Fruit fly (Drosophila melanogaster) whole organism, embryonic: Measurements from ENCODE around the gene orb.

ENCODE experiments used
- Adf1 ChIP-seq: fragments of 200-800 bp; sonication (Bioruptor generic); IDR thresholded peaks from 2 replicates; pipeline ENCODE4 v1.3.6; 2022; ENCODE audit warnings: missing biosample characterization, missing genetic modification characterization
- B-H1 ChIP-seq: fragments of 200-800 bp; sonication (Bioruptor generic); IDR thresholded peaks from 3 replicates; pipeline ENCODE4 v1.3.6; 2022; ENCODE audit warnings: missing biosample characterization, missing genetic modification characterization
- CG10267 ChIP-seq: fragments of 200-800 bp; sonication (Bioruptor generic); optimal IDR thresholded peaks from 2 replicates; lab custom pipeline; 2018; ENCODE audit warnings: missing biosample characterization, mild to moderate bottlenecking, missing genetic modification characterization, moderate library complexity
- CG12744 ChIP-seq: fragments of 200-800 bp; sonication (Bioruptor generic); optimal IDR thresholded peaks from 2 replicates; lab custom pipeline; 2016; ENCODE audit warnings: missing biosample characterization, missing genetic modification characterization
- CG13296 ChIP-seq: fragments of 200-800 bp; sonication (Bioruptor generic); optimal IDR thresholded peaks from 3 replicates; lab custom pipeline; 2018; ENCODE audit warnings: missing biosample characterization, mild to moderate bottlenecking, missing genetic modification characterization
- CG14014 ChIP-seq: fragments of 200-800 bp; sonication (Bioruptor generic); IDR thresholded peaks from 2 replicates; pipeline ENCODE4 v1.3.6; 2022; ENCODE audit warnings: missing biosample characterization, missing genetic modification characterization
- CG15514 ChIP-seq: fragments of 200-800 bp; sonication (Bioruptor generic); optimal IDR thresholded peaks from 3 replicates; lab custom pipeline; 2017; ENCODE audit warnings: missing biosample characterization, missing genetic modification characterization, mild to moderate bottlenecking, moderate library complexity, missing genetic modification reagents
- CG1602 ChIP-seq: fragments of 200-800 bp; sonication (Bioruptor generic); optimal IDR thresholded peaks from 3 replicates; lab custom pipeline; 2016; ENCODE audit warnings: missing biosample characterization, missing genetic modification characterization
- CG31224 ChIP-seq: fragments of 200-800 bp; sonication (Bioruptor generic); IDR thresholded peaks from 2 replicates; pipeline ENCODE4 v1.3.6; 2022; ENCODE audit warnings: missing biosample characterization, missing genetic modification characterization
- CG31388 ChIP-seq: fragments of 200-800 bp; sonication (Bioruptor generic); optimal IDR thresholded peaks from 2 replicates; lab custom pipeline; 2016; ENCODE audit warnings: missing biosample characterization, missing genetic modification characterization
- CG3847 ChIP-seq: fragments of 200-800 bp; sonication (Bioruptor generic); IDR thresholded peaks from 2 replicates; pipeline ENCODE4 v1.3.6; 2022; ENCODE audit warnings: missing biosample characterization, missing genetic modification characterization
- CG4730 ChIP-seq: fragments of 200-800 bp; sonication (Bioruptor generic); IDR thresholded peaks from 2 replicates; pipeline ENCODE4 v1.3.6; 2022; ENCODE audit warnings: missing biosample characterization, missing genetic modification characterization
- CG4820 ChIP-seq: fragments of 200-800 bp; sonication (Bioruptor generic); optimal IDR thresholded peaks from 3 replicates; lab custom pipeline; 2016; ENCODE audit warnings: missing biosample characterization, missing genetic modification characterization
- CG6254 ChIP-seq: fragments of 200-800 bp; sonication (Bioruptor generic); optimal IDR thresholded peaks from 3 replicates; lab custom pipeline; 2017; ENCODE audit warnings: mild to moderate bottlenecking, missing biosample characterization, missing genetic modification reagents, missing genetic modification characterization
- CG6765 ChIP-seq: fragments of 200-800 bp; sonication (Bioruptor generic); optimal IDR thresholded peaks from 3 replicates; lab custom pipeline; 2017; ENCODE audit warnings: missing biosample characterization, mild to moderate bottlenecking, missing genetic modification characterization
- Doc3 ChIP-seq: fragments of 200-800 bp; sonication (Bioruptor generic); IDR thresholded peaks from 3 replicates; pipeline ENCODE4 v1.3.6; 2022; ENCODE audit warnings: missing biosample characterization, missing genetic modification characterization; ENCODE audit not compliant: partially characterized antibody
- E2f2 ChIP-seq: fragments of 200-800 bp; sonication (Bioruptor generic); IDR thresholded peaks from 2 replicates; pipeline ENCODE4 v1.3.6; 2022; ENCODE audit warnings: missing biosample characterization, missing genetic modification characterization
- ERR ChIP-seq: fragments of 200-800 bp; sonication (Bioruptor generic); optimal IDR thresholded peaks from 2 replicates; lab custom pipeline; 2016; ENCODE audit warnings: missing biosample characterization, missing genetic modification characterization
- Ets97D ChIP-seq: fragments of 200-800 bp; sonication (Bioruptor generic); optimal IDR thresholded peaks from 3 replicates; lab custom pipeline; 2016; ENCODE audit warnings: missing biosample characterization, missing genetic modification characterization
- Fer1 ChIP-seq: fragments of 200-800 bp; sonication (Bioruptor generic); optimal IDR thresholded peaks from 2 replicates; lab custom pipeline; 2017; ENCODE audit warnings: missing biosample characterization, mild to moderate bottlenecking, missing genetic modification characterization
- Fer3 ChIP-seq: fragments of 200-800 bp; sonication (Bioruptor generic); optimal IDR thresholded peaks from 2 replicates; lab custom pipeline; 2018; ENCODE audit warnings: missing biosample characterization, mild to moderate bottlenecking, missing genetic modification characterization, moderate library complexity
- NC2β ChIP-seq: fragments of 200-800 bp; sonication (Bioruptor generic); optimal IDR thresholded peaks from 2 replicates; lab custom pipeline; 2016; ENCODE audit warnings: missing biosample characterization, missing genetic modification characterization
- NfI ChIP-seq: fragments of 200-800 bp; sonication (Bioruptor generic); optimal IDR thresholded peaks from 3 replicates; lab custom pipeline; 2018; ENCODE audit warnings: missing biosample characterization, mild to moderate bottlenecking, missing genetic modification characterization, moderate library complexity
- Opbp ChIP-seq: fragments of 200-800 bp; sonication (Bioruptor generic); IDR thresholded peaks from 3 replicates; pipeline ENCODE4 v1.3.6; 2022; ENCODE audit warnings: missing biosample characterization, missing genetic modification characterization; ENCODE audit not compliant: partially characterized antibody
- Sox102F ChIP-seq: fragments of 200-800 bp; sonication (Bioruptor generic); optimal IDR thresholded peaks from 2 replicates; lab custom pipeline; 2018; ENCODE audit warnings: missing biosample characterization, mild to moderate bottlenecking, missing genetic modification characterization, moderate library complexity
- Vsx1 ChIP-seq: fragments of 200-800 bp; sonication (Bioruptor generic); optimal IDR thresholded peaks from 2 replicates; lab custom pipeline; 2017; ENCODE audit warnings: missing biosample characterization, mild to moderate bottlenecking, missing genetic modification characterization, missing genetic modification reagents
- bowl ChIP-seq: fragments of 200-800 bp; sonication (Bioruptor generic); IDR thresholded peaks from 2 replicates; pipeline ENCODE4 v1.3.6; 2022; ENCODE audit warnings: missing biosample characterization, missing genetic modification characterization
- da ChIP-seq: fragments of 200-800 bp; sonication (Bioruptor generic); optimal IDR thresholded peaks from 2 replicates; lab custom pipeline; 2016; ENCODE audit warnings: missing biosample characterization, missing genetic modification characterization
- dmrt11E ChIP-seq: fragments of 200-800 bp; sonication (Bioruptor generic); optimal IDR thresholded peaks from 3 replicates; lab custom pipeline; 2018; ENCODE audit warnings: missing biosample characterization, mild to moderate bottlenecking, missing genetic modification characterization, moderate library complexity
- dpn ChIP-seq, 2 experiments: fragments of 200-800 bp; sonication (Bioruptor generic); optimal IDR thresholded peaks; 3 replicates each; lab custom pipeline; 2016; ENCODE audit warnings: missing biosample characterization in 2 of 2, missing genetic modification characterization in 2 of 2
- fd96Cb ChIP-seq: fragments of 200-800 bp; sonication (Bioruptor generic); optimal IDR thresholded peaks from 2 replicates; lab custom pipeline; 2018; ENCODE audit warnings: missing biosample characterization, mild to moderate bottlenecking, missing genetic modification characterization, moderate library complexity
- fru ChIP-seq: fragments of >200 bp; optimal IDR thresholded peaks from 2 replicates; lab custom pipeline; 2017
- gro ChIP-seq: fragments of 200-800 bp; sonication (Bioruptor generic); optimal IDR thresholded peaks from 2 replicates; lab custom pipeline; 2016; ENCODE audit warnings: missing biosample characterization, missing genetic modification characterization
- hb ChIP-seq: fragments of 200-800 bp; sonication (Bioruptor generic); IDR thresholded peaks from 3 replicates; pipeline ENCODE4 v1.3.6; 2022; ENCODE audit warnings: missing biosample characterization, missing genetic modification characterization; ENCODE audit not compliant: partially characterized antibody
- hth ChIP-seq: fragments of >200 bp; optimal IDR thresholded peaks from 2 replicates; lab custom pipeline; 2017; ENCODE audit warnings: inconsistent platforms
- jumu ChIP-seq: fragments of 200-800 bp; sonication (Bioruptor generic); optimal IDR thresholded peaks from 3 replicates; lab custom pipeline; 2016; ENCODE audit warnings: missing biosample characterization, missing genetic modification characterization
- org-1 ChIP-seq: fragments of 200-800 bp; sonication (Bioruptor generic); optimal IDR thresholded peaks from 2 replicates; lab custom pipeline; 2017; ENCODE audit warnings: missing biosample characterization, missing genetic modification characterization
- pho ChIP-seq: fragments of 200-800 bp; sonication (Bioruptor generic); optimal IDR thresholded peaks from 2 replicates; lab custom pipeline; 2016; ENCODE audit warnings: missing biosample characterization, missing genetic modification characterization
- pros ChIP-seq: fragments of 200-800 bp; sonication (Bioruptor generic); optimal IDR thresholded peaks from 3 replicates; lab custom pipeline; 2019; ENCODE audit warnings: missing biosample characterization, mild to moderate bottlenecking, missing genetic modification characterization, moderate library complexity
- sisA ChIP-seq: fragments of 200-800 bp; sonication (Bioruptor generic); IDR thresholded peaks from 2 replicates; pipeline ENCODE4 v1.3.6; 2022; ENCODE audit warnings: missing biosample characterization, missing genetic modification characterization
- ssp ChIP-seq: fragments of 200-800 bp; sonication (Bioruptor generic); IDR thresholded peaks from 2 replicates; pipeline ENCODE4 v1.3.6; 2022; ENCODE audit warnings: missing biosample characterization, missing genetic modification characterization
- tin ChIP-seq: fragments of 200-800 bp; sonication (Bioruptor generic); optimal IDR thresholded peaks from 3 replicates; lab custom pipeline; 2016; ENCODE audit warnings: missing biosample characterization, missing genetic modification characterization

orb gene

DNA sequence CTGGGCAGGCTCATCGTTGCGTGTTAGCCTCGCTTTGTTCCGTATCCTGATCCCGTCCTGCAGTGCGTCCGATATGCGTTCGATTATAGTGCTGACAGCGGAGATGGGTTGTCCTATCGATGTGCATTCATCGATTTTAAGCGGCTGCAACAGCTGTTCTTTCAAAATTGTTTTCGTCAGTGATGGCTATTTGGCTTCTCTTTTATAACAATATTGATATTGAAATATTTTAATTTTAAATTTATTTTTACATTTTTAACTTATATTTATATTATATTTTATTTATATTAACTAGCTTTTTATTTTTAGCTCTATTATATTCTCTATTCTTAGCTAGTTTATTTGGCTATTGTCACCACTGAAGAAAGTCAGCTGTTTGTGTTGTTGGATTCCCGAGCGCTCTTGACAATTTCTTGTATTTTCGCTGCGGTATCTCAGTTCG, 22.6 kb downstream of the orb start, which contains the start of the genes wda and Pex11c (continued):
- peak; percentile 83; the same call in 1 of the 2 replicates for TF ChIP-seq CG4730 (GFP tag; lab: Robert Waterston, UW)
- TF ChIP-seq dpn (GFP tag; optimal IDR thresholded peaks at IDR 0.05; lab: Kevin White, UChicago) = peak in 1 of 2 experiments; percentile 87
- peak; percentile 67 for TF ChIP-seq bowl (GFP tag; lab: Robert Waterston, UW)
- TF ChIP-seq B-H1 (GFP tag; lab: Robert Waterston, UW) = peak; percentile 77
- peak; percentile 65 for TF ChIP-seq tin
- TF ChIP-seq dmrt11E (tag; lab: Kevin White, UChicago) = peak; percentile 95
- no peak for TF ChIP-seq hth (lab: Kevin White, UChicago)
- peak; percentile 89 for TF ChIP-seq CG10267 (tag; lab: Kevin White, UChicago)
- peak; percentile 83 for TF ChIP-seq NfI (GFP tag; lab: Kevin White, UChicago)
- TF ChIP-seq hb (GFP tag; lab: Robert Waterston, UW) = no peak; the same call in 2 of the 3 replicates
- TF ChIP-seq CG4820 (GFP tag; lab: Kevin White, UChicago) = peak; percentile 58
- no peak for TF ChIP-seq pho (GFP tag; lab: Kevin White, UChicago)
- no peak for TF ChIP-seq ERR (GFP tag; lab: Kevin White, UChicago)
- TF ChIP-seq Fer3 (tag; lab: Kevin White, UChicago) = peak; percentile 77
- TF ChIP-seq fd96Cb (tag; lab: Kevin White, UChicago) = peak; percentile 79
- TF ChIP-seq CG13296 (GFP tag; lab: Kevin White, UChicago) = peak; percentile 68
- TF ChIP-seq CG15514 (GFP tag; lab: Kevin White, UChicago) = peak; percentile 67
- peak; percentile 19 for TF ChIP-seq NC2β (GFP tag; lab: Kevin White, UChicago)
- peak; percentile 89 for TF ChIP-seq CG3847 (GFP tag; lab: Robert Waterston, UW)
- no peak for TF ChIP-seq gro
- peak; percentile 86 for TF ChIP-seq CG1602 (GFP tag; lab: Kevin White, UChicago)
- TF ChIP-seq Ets97D = no peak
- peak; percentile 59 for TF ChIP-seq Adf1 (GFP tag; lab: Robert Waterston, UW)
- TF ChIP-seq Sox102F = peak; percentile 94
- peak; percentile 84 for TF ChIP-seq ssp (GFP tag; lab: Robert Waterston, UW)
- TF ChIP-seq Fer1 = peak; percentile 77
- no peak for TF ChIP-seq fru (lab: Kevin White, UChicago)
- TF ChIP-seq CG14014 = peak; percentile 82
- TF ChIP-seq CG6254 (GFP tag; lab: Kevin White, UChicago) = peak; percentile 72
- TF ChIP-seq jumu = peak; percentile 12
- peak; percentile 65 for TF ChIP-seq CG6765 (GFP tag; lab: Kevin White, UChicago)
- TF ChIP-seq da (GFP tag; lab: Kevin White, UChicago) = no peak
- no peak for TF ChIP-seq Vsx1
- TF ChIP-seq CG31388 = peak; percentile 28
- no peak; the same call in none of the 2 replicates for TF ChIP-seq CG31224 (GFP tag; lab: Robert Waterston, UW)
- TF ChIP-seq CG12744 (GFP tag; lab: Kevin White, UChicago) = no peak
- TF ChIP-seq E2f2 = peak; percentile 73
- TF ChIP-seq sisA (GFP tag; lab: Robert Waterston, UW) = no peak
- no peak for TF ChIP-seq pros (GFP tag; lab: Kevin White, UChicago)
- peak; percentile 66; the same call in 1 of the 3 replicates for TF ChIP-seq Doc3 (GFP tag; lab: Robert Waterston, UW)
- TF ChIP-seq org-1 (GFP tag; lab: Kevin White, UChicago) = peak; percentile 55
- peak; percentile 77; the same call in 2 of the 3 replicates for TF ChIP-seq Opbp (GFP tag; lab: Robert Waterston, UW)
- TF ChIP-seq, all 482 proteins: peak for 312
